Fruit fly (Drosophila melanogaster): ENCODE data around the gene CG4686.

The CG4686 gene

dm6 chr3R:19875118-19875887 lies 11.0 kb downstream of the CG4686 start, which contains the start of gene Mrp5 (continued):
- no peak for TF ChIP-seq cato (GFP tag; optimal IDR thresholded peaks at IDR 0.05; ENCODE audit: borderline replicate concordance)
- TF ChIP-seq lmd (GFP tag; IDR thresholded peaks at IDR 0.05) = peak; percentile 65
- TF ChIP-seq CG2116 (GFP tag; optimal IDR thresholded peaks at IDR 0.05) = no peak
- peak; percentile 11 for TF ChIP-seq Oli (tag; optimal IDR thresholded peaks at IDR 0.05)
- TF ChIP-seq CG4328 (GFP tag; optimal IDR thresholded peaks at IDR 0.05) = peak; percentile 12
- TF ChIP-seq Dll (GFP tag; IDR thresholded peaks at IDR 0.05; ENCODE audit: partially characterized antibody) = 0 out of 4 replicates have a peak, but pooled peaks have one; percentile 18
- TF ChIP-seq dmrt99B (tag; optimal IDR thresholded peaks at IDR 0.05) = peak; percentile 45
- TF ChIP-seq fd3F (GFP tag; optimal IDR thresholded peaks at IDR 0.05) = peak; percentile 9
- no peak for TF ChIP-seq Scr (GFP tag; IDR thresholded peaks at IDR 0.05; ENCODE audit: partially characterized antibody)
- TF ChIP-seq CG12219 (GFP tag; optimal IDR thresholded peaks at IDR 0.05) = no peak
- TF ChIP-seq Doc3 (GFP tag; IDR thresholded peaks at IDR 0.05; ENCODE audit: partially characterized antibody) = no peak
- TF ChIP-seq ato (GFP tag; IDR thresholded peaks at IDR 0.05; ENCODE audit: partially characterized antibody) = no peak
- TF ChIP-seq mam (GFP tag; optimal IDR thresholded peaks at IDR 0.05) = peak; percentile 15
- TF ChIP-seq insv (GFP tag; optimal IDR thresholded peaks at IDR 0.05) = no peak
- peak; percentile 10 for TF ChIP-seq exex (tag; optimal IDR thresholded peaks at IDR 0.05)
- peak; percentile 26 to 46 for TF ChIP-seq dpn (GFP tag; optimal IDR thresholded peaks at IDR 0.05)
- 0 out of 2 replicates have a peak, but pooled peaks have one; percentile 51 for TF ChIP-seq chm (GFP tag; IDR thresholded peaks at IDR 0.05)
- peak; percentile 5 for TF ChIP-seq Camta (GFP tag; optimal IDR thresholded peaks at IDR 0.05)
- peak; percentile 55 for TF ChIP-seq Drgx (GFP tag; IDR thresholded peaks at IDR 0.05)
- 0 out of 2 replicates have a peak, but pooled peaks have one; percentile 13 for TF ChIP-seq CG4730 (GFP tag; IDR thresholded peaks at IDR 0.05)
- no peak for TF ChIP-seq Sry-δ (GFP tag; optimal IDR thresholded peaks at IDR 0.05)
- no peak for TF ChIP-seq Poxn (GFP tag; IDR thresholded peaks at IDR 0.05)
- TF ChIP-seq CG6683 (GFP tag; optimal IDR thresholded peaks at IDR 0.05) = no peak
- TF ChIP-seq vvl (GFP tag; IDR thresholded peaks at IDR 0.05) = no peak; the same call in 1 of the 2 replicates
- peak; percentile 40 for TF ChIP-seq grau (tag; optimal IDR thresholded peaks at IDR 0.05)
- TF ChIP-seq esg (GFP tag; conservative IDR thresholded peaks at IDR 0.05) = peak; percentile 26; the same call in 1 of the 2 replicates
- peak; percentile 62 for TF ChIP-seq E2f1 (GFP tag; IDR thresholded peaks at IDR 0.05)
- no peak for TF ChIP-seq nerfin-2 (GFP tag; IDR thresholded peaks at IDR 0.05; ENCODE audit: partially characterized antibody)
- peak; percentile 11 for TF ChIP-seq Fer1 (GFP tag; optimal IDR thresholded peaks at IDR 0.05)
- no peak for TF ChIP-seq toy (GFP tag; IDR thresholded peaks at IDR 0.05)
- no peak for TF ChIP-seq CG12744 (GFP tag; optimal IDR thresholded peaks at IDR 0.05)
- peak; percentile 31 for TF ChIP-seq CG18262 (tag; optimal IDR thresholded peaks at IDR 0.05)
- TF ChIP-seq ase (GFP tag; IDR thresholded peaks at IDR 0.05) = peak; percentile 53; the same call in 2 of the 3 replicates
- no peak for TF ChIP-seq ac (GFP tag; optimal IDR thresholded peaks at IDR 0.05)
- no peak for TF ChIP-seq Taf1 (GFP tag; IDR thresholded peaks at IDR 0.05)
- TF ChIP-seq h (optimal IDR thresholded peaks at IDR 0.05) = no peak
- no peak for TF ChIP-seq CG16863 (GFP tag; optimal IDR thresholded peaks at IDR 0.05)
- peak; percentile 50; the same call in 1 of the 2 replicates for TF ChIP-seq CG43689 (GFP tag; IDR thresholded peaks at IDR 0.05)
- TF ChIP-seq croc (GFP tag; conservative IDR thresholded peaks at IDR 0.05) = no peak
- no peak for TF ChIP-seq CG13894 (tag; optimal IDR thresholded peaks at IDR 0.05)
- TF ChIP-seq HLH54F (GFP tag; optimal IDR thresholded peaks at IDR 0.05) = no peak
- no peak for TF ChIP-seq corto (GFP tag; optimal IDR thresholded peaks at IDR 0.05)
- 0 out of 2 replicates have a peak, but pooled peaks have one; percentile 34 for TF ChIP-seq sens-2 (GFP tag; IDR thresholded peaks at IDR 0.05)
- no peak for TF ChIP-seq CG12299 (tag; optimal IDR thresholded peaks at IDR 0.05)
- no peak for TF ChIP-seq crc (GFP tag; optimal IDR thresholded peaks at IDR 0.05)
- TF ChIP-seq Abd-B (GFP tag; optimal IDR thresholded peaks at IDR 0.05) = no peak
- TF ChIP-seq CG13287 (GFP tag; IDR thresholded peaks at IDR 0.05; ENCODE audit: partially characterized antibody) = no peak
- TF ChIP-seq Ptx1 (GFP tag; IDR thresholded peaks at IDR 0.05) = peak; percentile 52

Measured in whole organism, embryonic.